Worm (Caenorhabditis elegans): ENCODE measurements around the gene ddr-1.

ddr-1 gene

ce11 chrX:5458750-5459149 is 2.3 kb upstream of the ddr-1 start:
- no peak for TF ChIP-seq fkh-6 (tag; optimal IDR thresholded peaks at IDR 0.05)
- TF ChIP-seq sdc-2 (tag; optimal IDR thresholded peaks at IDR 0.05): no peak
- no peak for TF ChIP-seq nhr-11 (tag; optimal IDR thresholded peaks at IDR 0.05)

DNA sequence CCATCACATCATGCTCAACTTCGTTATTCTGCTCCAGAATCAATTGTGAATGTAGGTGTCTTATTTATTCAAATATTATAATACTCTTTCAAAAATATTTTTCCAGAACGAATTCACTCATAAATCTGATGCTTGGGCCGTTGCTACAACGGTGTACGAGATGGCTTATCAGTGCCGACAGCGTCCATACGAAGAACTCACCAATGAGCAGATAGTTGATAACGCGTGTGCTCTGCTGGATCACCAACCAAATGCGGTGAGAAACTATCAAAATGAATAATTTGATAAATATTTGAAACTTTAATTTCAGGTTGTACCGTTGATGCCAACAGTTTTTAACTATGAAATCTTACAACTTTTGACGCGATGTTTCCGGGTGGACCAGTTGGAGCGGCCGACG is 4.6 kb downstream of the ddr-1 start:
- no peak for TF ChIP-seq zip-5 (tag; optimal IDR thresholded peaks at IDR 0.05)
- peak; percentile 71 for TF ChIP-seq elt-2 (tag; optimal IDR thresholded peaks at IDR 0.05)

DNA sequence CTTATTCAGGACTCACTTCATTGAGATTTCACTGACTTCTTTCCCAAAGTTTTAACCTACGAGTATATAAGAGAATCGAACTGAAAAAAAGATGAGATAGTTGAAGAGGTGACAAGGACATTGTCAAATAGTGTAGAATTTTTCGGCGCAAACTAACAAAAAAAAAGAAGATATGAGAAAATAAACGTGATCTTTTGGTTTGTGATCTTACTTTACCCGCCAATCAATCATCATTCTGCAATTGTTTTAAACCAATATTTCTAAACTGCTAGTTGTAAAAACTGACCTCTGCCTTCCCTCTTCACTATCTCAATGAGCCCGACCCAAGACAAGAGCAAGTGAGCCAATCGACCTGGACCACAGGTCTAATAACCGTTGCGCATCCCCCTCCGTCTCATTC is 5.1 kb downstream of the ddr-1 start:
- TF ChIP-seq nfya-1 (tag; optimal IDR thresholded peaks at IDR 0.05): no peak

DNA sequence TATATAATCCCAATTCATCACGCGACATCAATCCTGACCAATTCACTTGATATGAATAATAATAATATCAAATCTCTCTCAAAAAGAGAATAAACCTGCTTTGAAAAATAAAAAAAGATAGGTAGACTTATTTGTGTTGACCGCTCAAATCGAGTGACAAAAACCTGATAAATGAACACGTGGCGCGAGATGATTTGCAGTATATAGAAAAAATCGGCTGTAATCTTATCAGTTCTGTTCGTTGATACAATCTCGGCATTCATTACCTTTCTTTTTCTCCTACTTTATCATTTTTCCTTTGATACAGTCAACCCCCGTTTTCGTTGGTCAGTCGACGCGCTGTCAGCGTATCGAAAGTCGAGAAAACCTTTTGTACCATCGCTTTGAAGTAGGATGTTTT is 6.3 kb downstream of the ddr-1 start:
- TF ChIP-seq ceh-45 (GFP tag; IDR thresholded peaks at IDR 0.05): no peak
- no peak for TF ChIP-seq ceh-30 (tag; optimal IDR thresholded peaks at IDR 0.05)
- no peak for TF ChIP-seq ceh-9 (tag; optimal IDR thresholded peaks at IDR 0.05)
- no peak for TF ChIP-seq pha-2 (tag; optimal IDR thresholded peaks at IDR 0.05)
- TF ChIP-seq hlh-8 (tag; optimal IDR thresholded peaks at IDR 0.05): no peak
- TF ChIP-seq elt-2 (tag; optimal IDR thresholded peaks at IDR 0.05): peak; percentile 49
- no peak for TF ChIP-seq unc-55 (GFP tag; optimal IDR thresholded peaks at IDR 0.05)
- TF ChIP-seq ama-1 (optimal IDR thresholded peaks at IDR 0.05): no peak

DNA sequence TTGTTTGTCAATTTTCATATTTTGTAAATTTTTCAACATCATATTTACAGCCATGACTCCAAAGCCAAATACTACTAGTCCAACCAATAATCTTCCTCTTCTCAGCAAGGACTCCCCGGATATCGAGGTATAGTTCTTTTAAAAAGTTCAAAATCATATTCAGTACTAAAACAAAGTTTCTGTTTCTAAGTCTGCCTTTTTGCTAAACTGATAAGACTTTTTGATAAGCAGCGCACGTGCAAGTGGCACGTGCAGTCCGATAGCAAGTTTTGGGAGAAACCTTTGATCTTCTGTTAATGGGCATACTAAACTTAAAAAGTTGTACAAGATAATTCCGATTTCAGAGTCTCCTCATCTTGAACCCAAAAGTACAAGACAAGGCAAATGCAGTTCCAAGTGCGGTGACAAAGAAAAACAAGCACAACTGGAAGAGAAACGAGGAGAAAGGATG is 6.8 kb downstream of the ddr-1 start, which contains the start of gene dpyd-1:
TSS of gene dpyd-1 (plus strand) at position 51 of the 451 bp plus-strand sequence.
- TF ChIP-seq elt-2 (tag; optimal IDR thresholded peaks at IDR 0.05): peak; percentile 81
- no peak for TF ChIP-seq hlh-8 (tag; optimal IDR thresholded peaks at IDR 0.05)

- TF ChIP-seq unc-55 (GFP tag; optimal IDR thresholded peaks at IDR 0.05) (no peak), pros-1 (tag; optimal IDR thresholded peaks at IDR 0.05) (no peak), ceh-18 (tag; optimal IDR thresholded peaks at IDR 0.05) (no peak), fkh-10 (GFP tag; optimal IDR thresholded peaks at IDR 0.05) (no peak), hlh-15 (tag; optimal IDR thresholded peaks at IDR 0.05) (no peak), zip-5 (tag; optimal IDR thresholded peaks at IDR 0.05) (no peak), fax-1 (tag; optimal IDR thresholded peaks at IDR 0.05) (no peak)
Measured at ce11 chrX:5470111-5470745, 9.2 kb downstream of the ddr-1 start.

ce11 chrX:5475164-5475576 is 14.1 kb downstream of the ddr-1 start:
- TF ChIP-seq K09A11.1 (tag; optimal IDR thresholded peaks at IDR 0.05; ENCODE audit: insufficient read depth) (no peak), npax-4 (tag; optimal IDR thresholded peaks at IDR 0.05) (no peak), hlh-6 (tag; optimal IDR thresholded peaks at IDR 0.05) (peak; percentile 42), mec-3 (tag; optimal IDR thresholded peaks at IDR 0.05; ENCODE audit: borderline replicate concordance) (no peak), elt-4 (tag; optimal IDR thresholded peaks at IDR 0.05) (no peak), dmd-4 (tag; optimal IDR thresholded peaks at IDR 0.05; ENCODE audit: borderline replicate concordance) (no peak), nhr-232 (tag; optimal IDR thresholded peaks at IDR 0.05) (no peak), sox-4 (tag; optimal IDR thresholded peaks at IDR 0.05) (no peak), eyg-1 (tag; optimal IDR thresholded peaks at IDR 0.05) (peak; percentile 34), hlh-13 (GFP tag; optimal IDR thresholded peaks at IDR 0.05) (no peak), unc-42 (tag; optimal IDR thresholded peaks at IDR 0.05) (no peak), dve-1 (tag; optimal IDR thresholded peaks at IDR 0.05) (peak; percentile 50), tbx-2 (tag; optimal IDR thresholded peaks at IDR 0.05) (peak; percentile 82), ama-1 (optimal IDR thresholded peaks at IDR 0.05) (no peak), pag-3 (tag; optimal IDR thresholded peaks at IDR 0.05; ENCODE audit: borderline replicate concordance) (no peak), C38D4.7 (GFP tag; optimal IDR thresholded peaks at IDR 0.05) (no peak), hlh-8 (tag; optimal IDR thresholded peaks at IDR 0.05) (no peak), tbx-7 (tag; optimal IDR thresholded peaks at IDR 0.05) (no peak), nhr-11 (tag; optimal IDR thresholded peaks at IDR 0.05) (no peak), F13H6.1 (tag; optimal IDR thresholded peaks at IDR 0.05) (peak; percentile 55), T23F11.4 (GFP tag; optimal IDR thresholded peaks at IDR 0.05) (no peak), ceh-6 (GFP tag; optimal IDR thresholded peaks at IDR 0.05) (peak; percentile 37), ceh-31 (tag; optimal IDR thresholded peaks at IDR 0.05) (peak; percentile 76), ceh-24 (tag; optimal IDR thresholded peaks at IDR 0.05) (no peak), ceh-18 (tag; optimal IDR thresholded peaks at IDR 0.05) (peak; percentile 70), pat-9 (tag; optimal IDR thresholded peaks at IDR 0.05) (no peak)
